Worm (Caenorhabditis elegans) whole organism, L1 larva: ENCODE measurements around the gene glt-7.

Source experiments
- C16A3.4 ChIP-seq: fragments of 150-350 bp; optimal IDR thresholded peaks from 2 replicates; lab custom pipeline; 2014; ENCODE audit warnings: missing biosample characterization, missing genetic modification characterization
- C34B4.2 ChIP-seq: sonication (generic microtip); optimal IDR thresholded peaks from 2 replicates; lab custom pipeline; 2017; ENCODE audit warnings: mild to moderate bottlenecking, missing genetic modification characterization, missing compliant biosample characterization
- Y116A8C.19 ChIP-seq: sonication (generic microtip); optimal IDR thresholded peaks from 2 replicates; lab custom pipeline; 2016; ENCODE audit warnings: missing compliant biosample characterization, missing genetic modification characterization, borderline replicate concordance
- aha-1 ChIP-seq: fragments of 150-350 bp; optimal IDR thresholded peaks from 2 replicates; lab custom pipeline; 2014; ENCODE audit warnings: missing biosample characterization, missing genetic modification characterization
- ceh-63 ChIP-seq: fragments of 200-800 bp; sonication (Bioruptor generic); optimal IDR thresholded peaks from 2 replicates; lab custom pipeline; 2018; ENCODE audit warnings: mild to moderate bottlenecking, missing genetic modification characterization, missing compliant biosample characterization
- ceh-8 ChIP-seq: fragments of 200-800 bp; sonication (Bioruptor generic); optimal IDR thresholded peaks from 2 replicates; lab custom pipeline; 2018; ENCODE audit warnings: mild to moderate bottlenecking, missing genetic modification characterization, moderate library complexity, missing compliant biosample characterization
- ceh-88 ChIP-seq: fragments of 200-800 bp; sonication (Bioruptor generic); IDR thresholded peaks from 2 replicates; pipeline ENCODE4 v1.3.6; 2022; ENCODE audit warnings: missing genetic modification characterization, missing compliant biosample characterization
- efl-3 ChIP-seq: fragments of 200-800 bp; sonication (Bioruptor generic); optimal IDR thresholded peaks from 2 replicates; lab custom pipeline; 2018; ENCODE audit warnings: mild to moderate bottlenecking, missing genetic modification characterization, missing compliant biosample characterization
- elt-2 ChIP-seq: sonication (generic microtip); optimal IDR thresholded peaks from 2 replicates; lab custom pipeline; 2016; ENCODE audit warnings: missing genetic modification characterization, mild to moderate bottlenecking, inconsistent platforms, missing compliant biosample characterization, missing genetic modification reagents
- hlh-4 ChIP-seq: sonication (generic microtip); optimal IDR thresholded peaks from 2 replicates; lab custom pipeline; 2016; ENCODE audit warnings: mild to moderate bottlenecking, missing genetic modification characterization, missing compliant biosample characterization
- hpl-2 ChIP-seq: fragments of 150-350 bp; optimal IDR thresholded peaks from 2 replicates; lab custom pipeline; 2014; ENCODE audit warnings: missing biosample characterization, missing genetic modification reagents, missing genetic modification characterization
- isw-1 ChIP-seq: fragments of 200-800 bp; sonication (Bioruptor generic); IDR thresholded peaks from 2 replicates; pipeline ENCODE4 v1.3.6; 2022; ENCODE audit warnings: missing genetic modification characterization, missing compliant biosample characterization
- jun-1 ChIP-seq: fragments of 150-350 bp; optimal IDR thresholded peaks from 2 replicates; lab custom pipeline; 2014; ENCODE audit warnings: missing biosample characterization, missing genetic modification reagents, missing genetic modification characterization
- lin-13 ChIP-seq: fragments of 150-350 bp; optimal IDR thresholded peaks from 2 replicates; lab custom pipeline; 2014; ENCODE audit warnings: missing biosample characterization, missing genetic modification reagents, missing genetic modification characterization
- lin-14 ChIP-seq: fragments of 200-800 bp; sonication (Bioruptor generic); optimal IDR thresholded peaks from 2 replicates; lab custom pipeline; 2018; ENCODE audit warnings: mild to moderate bottlenecking, missing genetic modification characterization, moderate library complexity, missing compliant biosample characterization
- lin-15B ChIP-seq: fragments of 150-350 bp; sonication (generic microtip); optimal IDR thresholded peaks from 3 replicates; lab custom pipeline; 2014; ENCODE audit warnings: missing biosample characterization, missing genetic modification characterization
- lin-35 ChIP-seq, 2 experiments: fragments of 150-350 bp; optimal IDR thresholded peaks; 2 replicates each; lab custom pipeline; 2014; ENCODE audit warnings: missing biosample characterization in 2 of 2, missing genetic modification characterization in 2 of 2, missing genetic modification reagents in 2 of 2
- mdl-1 ChIP-seq, 2 experiments: fragments of 150-350 bp; optimal IDR thresholded peaks; 2 replicates each; lab custom pipeline; 2014 to 2017; ENCODE audit warnings: missing biosample characterization in 2 of 2, missing genetic modification characterization in 2 of 2, inconsistent platforms in 1 of 2
- mef-2 ChIP-seq: fragments of 150-350 bp; optimal IDR thresholded peaks from 2 replicates; lab custom pipeline; 2014; ENCODE audit warnings: missing biosample characterization, missing genetic modification characterization
- nhr-71 ChIP-seq: sonication (generic microtip); optimal IDR thresholded peaks from 2 replicates; lab custom pipeline; 2016; ENCODE audit warnings: mild to moderate bottlenecking, missing genetic modification characterization, moderate library complexity, missing compliant biosample characterization
- nhr-77 ChIP-seq: fragments of 150-350 bp; optimal IDR thresholded peaks from 2 replicates; lab custom pipeline; 2014; ENCODE audit warnings: missing biosample characterization, missing genetic modification characterization
- nhr-85 ChIP-seq: sonication (generic microtip); peaks from one replicate; lab custom pipeline; 2016; ENCODE audit warnings: missing genetic modification characterization, inconsistent platforms, missing compliant biosample characterization
- pax-3 ChIP-seq: fragments of 200-800 bp; sonication (Bioruptor generic); optimal IDR thresholded peaks from 2 replicates; lab custom pipeline; 2018; ENCODE audit warnings: mild to moderate bottlenecking, missing genetic modification characterization, moderate library complexity, missing compliant biosample characterization
- rnt-1 ChIP-seq: sonication (generic microtip); optimal IDR thresholded peaks from 2 replicates; lab custom pipeline; 2016; ENCODE audit warnings: mild to moderate bottlenecking, missing genetic modification characterization, moderate library complexity, missing compliant biosample characterization
- skn-1 ChIP-seq: fragments of 150-350 bp; optimal IDR thresholded peaks from 2 replicates; lab custom pipeline; 2014; ENCODE audit warnings: missing biosample characterization, missing genetic modification characterization
- sptf-1 ChIP-seq: fragments of 150-350 bp; optimal IDR thresholded peaks from 2 replicates; lab custom pipeline; 2014; ENCODE audit warnings: missing biosample characterization, missing genetic modification characterization
- sup-37 ChIP-seq: fragments of 200-800 bp; sonication (Bioruptor generic); optimal IDR thresholded peaks from 2 replicates; lab custom pipeline; 2018; ENCODE audit warnings: mild to moderate bottlenecking, missing genetic modification characterization, missing compliant biosample characterization
- swsn-7 ChIP-seq: sonication (generic microtip); optimal IDR thresholded peaks from 2 replicates; lab custom pipeline; 2016; ENCODE audit warnings: missing genetic modification characterization, missing compliant biosample characterization
- unc-30 ChIP-seq: sonication (generic microtip); optimal IDR thresholded peaks from 2 replicates; lab custom pipeline; 2017; ENCODE audit warnings: missing biosample characterization, missing genetic modification characterization
- unc-86 ChIP-seq: sonication (generic microtip); optimal IDR thresholded peaks from 2 replicates; lab custom pipeline; 2016; ENCODE audit warnings: missing genetic modification characterization, missing compliant biosample characterization
- unc-98 ChIP-seq: fragments of 200-800 bp; sonication (Bioruptor generic); IDR thresholded peaks from 2 replicates; pipeline ENCODE4 v1.3.6; 2022; ENCODE audit warnings: missing genetic modification characterization, missing compliant biosample characterization
- vab-15 ChIP-seq: sonication (generic microtip); optimal IDR thresholded peaks from 2 replicates; lab custom pipeline; 2017; ENCODE audit warnings: missing genotype, mild to moderate bottlenecking, missing genetic modification characterization, missing compliant biosample characterization
- zag-1 ChIP-seq: fragments of 150-350 bp; optimal IDR thresholded peaks from 2 replicates; lab custom pipeline; 2014; ENCODE audit warnings: missing biosample characterization, missing genetic modification characterization
- zip-4 ChIP-seq: fragments of 200-800 bp; sonication (Bioruptor generic); optimal IDR thresholded peaks from 2 replicates; lab custom pipeline; 2018; ENCODE audit warnings: mild to moderate bottlenecking, missing genetic modification characterization, moderate library complexity, missing compliant biosample characterization

The glt-7 gene

ce11 chrIV:551923-552322 lies 20.0 kb downstream of the glt-7 start:
- peak; percentile 88 for TF ChIP-seq elt-2 (tag; lab: Kevin White, UChicago)
- TF ChIP-seq C16A3.4 (tag; lab: Kevin White, UChicago): no peak

ce11 chrIV:554005-554404 lies 22.1 kb downstream of the glt-7 start:
- no peak for TF ChIP-seq zip-4
- TF ChIP-seq isw-1: no peak
- no peak for TF ChIP-seq nhr-77 (tag; lab: Kevin White, UChicago)
- no peak for TF ChIP-seq sptf-1 (tag; lab: Kevin White, UChicago)
- no peak for TF ChIP-seq lin-14 (GFP tag; lab: Kevin White, UChicago)
- TF ChIP-seq nhr-71 (tag; lab: Kevin White, UChicago): no peak
- TF ChIP-seq hlh-4 (tag; lab: Kevin White, UChicago): no peak
- TF ChIP-seq skn-1: no peak
- TF ChIP-seq ceh-8: no peak
- no peak for TF ChIP-seq ceh-88 (GFP tag; lab: Robert Waterston, UW)
- TF ChIP-seq C34B4.2 (tag; lab: Kevin White, UChicago): no peak
- no peak for TF ChIP-seq unc-30
- no peak for TF ChIP-seq lin-15B (tag; lab: Kevin White, UChicago)
- no peak for TF ChIP-seq swsn-7 (tag; lab: Kevin White, UChicago)
- no peak for TF ChIP-seq aha-1
- TF ChIP-seq hpl-2 (GFP tag; lab: Kevin White, UChicago): no peak
- TF ChIP-seq ceh-63 (GFP tag; lab: Kevin White, UChicago): no peak
- no peak for TF ChIP-seq unc-98 (GFP tag; lab: Robert Waterston, UW)
- TF ChIP-seq Y116A8C.19 (tag; lab: Kevin White, UChicago): no peak

- TF ChIP-seq zag-1 (tag; lab: Kevin White, UChicago): no peak
- no peak for TF ChIP-seq vab-15 (tag; lab: Kevin White, UChicago)
- TF ChIP-seq rnt-1 (tag; lab: Kevin White, UChicago): no peak
- TF ChIP-seq jun-1: no peak
- TF ChIP-seq unc-30: no peak
Observed at ce11 chrIV:558735-559284, 26.9 kb downstream of the glt-7 start, which contains the start of gene efn-4. TSS of gene efn-4 (plus strand) at chrIV:559234.

ce11 chrIV:560314-560713 lies 28.4 kb downstream of the glt-7 start:
- TF ChIP-seq unc-86 (no peak), mdl-1 (tag; optimal IDR thresholded peaks at IDR 0.05; lab: Kevin White, UChicago) (no peak), nhr-85 (tag; lab: Kevin White, UChicago) (peak; percentile 7)

- no peak for TF ChIP-seq mef-2 (tag; lab: Kevin White, UChicago)
- no peak for TF ChIP-seq lin-35 (GFP tag; optimal IDR thresholded peaks at IDR 0.05; lab: Kevin White, UChicago)
- no peak for TF ChIP-seq zag-1 (tag; lab: Kevin White, UChicago)
- TF ChIP-seq efl-3 (GFP tag; lab: Kevin White, UChicago): no peak
- TF ChIP-seq lin-13: no peak
- TF ChIP-seq sup-37 (GFP tag; lab: Kevin White, UChicago): no peak
- TF ChIP-seq zip-4: no peak
- no peak for TF ChIP-seq lin-14 (GFP tag; lab: Kevin White, UChicago)
- TF ChIP-seq pax-3 (tag; lab: Kevin White, UChicago): no peak
Observed at ce11 chrIV:560780-561179, 28.8 kb downstream of the glt-7 start.
